Fruit fly (Drosophila melanogaster) Kc167 (cell line): ENCODE results near the gene Trax.

Experiments used
- Myc ChIP-seq: fragments of >200 bp; optimal IDR thresholded peaks from 2 replicates; lab custom pipeline; 2017; ENCODE audit warnings: missing external identifiers
- Sin3A ChIP-seq: fragments of >200 bp; optimal IDR thresholded peaks from 2 replicates; lab custom pipeline; 2018; ENCODE audit warnings: missing external identifiers
- h ChIP-seq: fragments of >200 bp; optimal IDR thresholded peaks from 3 replicates; lab custom pipeline; 2018; ENCODE audit warnings: missing external identifiers
- insv ChIP-seq: fragments of >200 bp; optimal IDR thresholded peaks from 3 replicates; lab custom pipeline; 2018; ENCODE audit warnings: missing external identifiers
- psq ChIP-seq: fragments of >200 bp; optimal IDR thresholded peaks from 2 replicates; lab custom pipeline; 2017; ENCODE audit warnings: missing external identifiers
- ttk ChIP-seq: sonication (Bioruptor generic); optimal IDR thresholded peaks from 2 replicates; lab custom pipeline; 2017; ENCODE audit warnings: missing external identifiers

Gene Trax

DNA sequence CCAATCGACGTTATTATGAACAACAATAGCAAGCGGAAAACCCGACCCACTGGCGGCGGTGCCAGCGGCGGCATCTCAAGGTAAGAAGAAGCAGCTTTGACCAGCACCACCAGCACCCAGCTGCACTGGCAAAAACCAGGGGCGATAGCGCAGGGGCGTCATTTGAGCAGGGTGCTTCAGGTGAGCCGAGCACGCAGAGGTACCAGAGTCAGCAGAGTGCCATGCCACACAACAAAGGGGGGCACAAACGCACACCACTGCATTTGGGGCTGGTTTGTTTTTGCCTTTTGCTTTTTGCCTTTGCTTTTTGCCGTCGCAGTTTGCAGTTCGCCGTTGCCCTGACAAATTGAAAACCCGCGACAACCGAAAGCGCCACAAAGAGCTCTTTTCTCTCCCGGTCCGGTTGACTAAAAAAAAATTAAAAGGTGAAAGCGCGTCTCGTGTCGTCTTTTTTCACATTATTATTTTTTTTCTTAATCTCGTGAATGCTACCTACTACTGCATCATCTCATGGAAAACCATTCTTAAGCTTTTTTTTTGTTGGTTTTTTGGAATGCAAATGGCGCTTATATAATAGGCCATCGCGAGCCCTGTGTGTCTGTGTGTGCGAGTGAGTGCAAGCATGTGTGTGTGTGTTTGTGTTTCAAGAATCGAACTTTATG lies 47.7 kb downstream of the Trax start:
- no peak for TF ChIP-seq Myc
- no peak for TF ChIP-seq psq (lab: Kevin White, UChicago)
- no peak for TF ChIP-seq Sin3A
- no peak for TF ChIP-seq ttk

DNA sequence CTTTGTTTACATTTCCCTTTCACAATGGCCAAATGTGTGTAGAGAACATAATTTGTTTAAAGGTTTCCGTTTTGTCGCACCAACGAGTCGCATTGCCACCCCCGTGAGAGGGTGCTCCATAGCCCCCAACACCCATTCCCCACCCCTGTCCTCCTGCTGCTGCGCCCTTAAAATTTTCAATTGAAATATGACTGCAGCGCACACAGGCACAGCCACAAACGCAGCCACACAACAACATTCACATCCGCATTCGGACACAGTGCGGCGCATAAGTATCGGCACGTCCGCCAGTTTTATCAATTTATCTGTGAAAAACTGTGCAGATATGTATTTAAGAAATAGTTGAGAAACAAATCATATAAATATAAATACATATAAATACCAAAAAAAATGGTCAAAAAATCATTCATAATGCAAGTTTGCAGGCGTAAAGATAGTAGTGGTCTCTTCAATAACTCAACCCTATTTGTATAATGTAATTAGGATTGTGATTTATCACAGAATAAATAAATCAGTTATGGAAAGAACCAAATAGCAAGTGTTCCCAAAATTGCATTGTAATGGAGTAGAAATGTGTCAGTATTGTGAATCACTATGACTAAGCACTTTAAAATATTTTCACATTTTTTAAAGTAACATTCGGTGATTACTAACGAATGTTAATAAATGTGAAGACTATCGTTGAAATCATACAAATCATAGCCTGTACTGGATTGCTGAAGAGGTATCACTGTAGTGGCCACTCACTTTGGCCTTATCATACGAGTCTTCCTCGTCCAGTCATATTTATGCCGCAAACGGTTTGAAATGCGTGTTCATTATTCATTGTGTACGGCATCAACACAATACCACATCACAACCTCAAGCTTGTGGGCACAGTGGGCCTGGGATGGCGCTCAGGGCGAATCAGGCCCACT lies 48.5 kb downstream of the Trax start:
- no peak for TF ChIP-seq insv (lab: Kevin White, UChicago)
- TF ChIP-seq psq (lab: Kevin White, UChicago): no peak
- TF ChIP-seq Sin3A: no peak
- no peak for TF ChIP-seq Myc
- no peak for TF ChIP-seq ttk
- no peak for TF ChIP-seq h (lab: Kevin White, UChicago)

DNA sequence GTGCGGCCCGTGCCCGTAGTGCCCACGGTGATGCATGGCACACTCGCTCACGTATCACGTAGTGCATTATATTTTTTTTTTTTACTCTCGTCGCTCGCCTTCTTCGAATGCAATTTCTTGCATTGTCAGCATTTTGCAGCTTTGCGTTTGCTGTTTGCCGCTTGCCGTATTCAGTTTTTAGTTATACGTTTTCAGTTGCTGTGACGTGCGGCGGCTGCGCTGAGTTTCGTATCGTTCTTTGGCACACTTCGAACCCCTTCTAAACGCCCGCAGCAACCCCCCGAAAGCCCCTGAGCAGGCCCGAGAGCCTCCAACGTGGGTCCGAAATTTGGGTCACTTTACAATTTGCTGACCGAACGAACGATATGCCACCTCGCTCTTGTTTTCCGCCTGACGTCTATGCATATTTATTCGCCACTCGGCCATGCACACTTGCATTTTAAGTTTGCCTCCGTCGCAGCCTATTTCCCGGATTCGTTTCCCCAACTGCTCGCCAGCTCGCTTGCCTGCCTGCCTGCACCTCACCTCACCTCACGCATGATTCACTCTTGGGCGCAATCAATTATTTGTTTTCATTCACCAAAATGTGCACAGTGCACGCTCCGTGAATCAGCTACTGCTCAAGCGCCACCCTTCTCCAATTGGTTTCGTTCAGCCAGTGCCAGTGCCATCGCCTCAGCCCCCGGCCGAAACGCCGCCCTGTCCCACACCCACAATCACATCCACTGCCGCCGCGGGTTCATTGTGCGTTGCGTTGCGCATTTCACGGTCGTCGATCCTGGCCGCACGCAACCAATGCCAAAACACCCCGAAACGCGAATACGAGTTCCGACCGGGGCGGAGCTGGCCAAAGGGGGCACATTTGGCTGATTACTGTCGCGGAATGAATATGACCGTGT lies 49.4 kb downstream of the Trax start:
- TF ChIP-seq Myc (no peak), ttk (no peak), h (lab: Kevin White, UChicago) (no peak)
